Fruit fly (Drosophila melanogaster) whole organism, prepupa: ENCODE data around the gene cdm.

Experiments used
- Blimp-1 ChIP-seq: fragments of 200-800 bp; sonication (Bioruptor generic); optimal IDR thresholded peaks from 3 replicates; lab custom pipeline; 2017; ENCODE audit warnings: missing biosample characterization, missing genetic modification characterization, mild to moderate bottlenecking, moderate library complexity, missing genetic modification reagents
- CG10669 ChIP-seq: fragments of 200-800 bp; sonication (Bioruptor generic); optimal IDR thresholded peaks from 3 replicates; lab custom pipeline; 2018; ENCODE audit warnings: missing biosample characterization, mild to moderate bottlenecking, missing genetic modification characterization, moderate library complexity
- CG11294 ChIP-seq: fragments of 200-800 bp; sonication (Bioruptor generic); IDR thresholded peaks from 2 replicates; pipeline ENCODE4 v1.3.6; 2022; ENCODE audit warnings: missing biosample characterization, missing genetic modification characterization
- CG11762 ChIP-seq: fragments of 200-800 bp; sonication (Bioruptor generic); optimal IDR thresholded peaks from 3 replicates; lab custom pipeline; 2016; ENCODE audit warnings: missing biosample characterization, missing genetic modification characterization; ENCODE audit not compliant: insufficient read depth
- CG15336 ChIP-seq: fragments of 200-800 bp; sonication (Bioruptor generic); IDR thresholded peaks from 2 replicates; pipeline ENCODE4 v1.3.6; 2022; ENCODE audit warnings: missing biosample characterization, missing genetic modification characterization
- CG1621 ChIP-seq: fragments of 200-800 bp; sonication (Bioruptor generic); optimal IDR thresholded peaks from 3 replicates; lab custom pipeline; 2018; ENCODE audit warnings: missing biosample characterization, mild to moderate bottlenecking, missing genetic modification characterization
- CG16779 ChIP-seq: fragments of 200-800 bp; sonication (Bioruptor generic); optimal IDR thresholded peaks from 3 replicates; lab custom pipeline; 2017; ENCODE audit warnings: missing biosample characterization, mild to moderate bottlenecking, missing genetic modification characterization
- CG31627 ChIP-seq: fragments of 200-800 bp; sonication (Bioruptor generic); optimal IDR thresholded peaks from 3 replicates; lab custom pipeline; 2016; ENCODE audit warnings: missing biosample characterization, missing genetic modification characterization
- CG32006 ChIP-seq: fragments of 200-800 bp; sonication (Bioruptor generic); optimal IDR thresholded peaks from 3 replicates; lab custom pipeline; 2017; ENCODE audit warnings: missing biosample characterization, mild to moderate bottlenecking, missing genetic modification characterization
- CG34406 ChIP-seq: fragments of 200-800 bp; sonication (Bioruptor generic); optimal IDR thresholded peaks from 3 replicates; lab custom pipeline; 2016; ENCODE audit warnings: missing biosample characterization, missing genetic modification characterization
- CG3919 ChIP-seq: fragments of 200-800 bp; sonication (Bioruptor generic); optimal IDR thresholded peaks from 3 replicates; lab custom pipeline; 2016; ENCODE audit warnings: missing biosample characterization, missing genetic modification characterization
- CG4318 ChIP-seq: fragments of 200-800 bp; sonication (Bioruptor generic); optimal IDR thresholded peaks from 3 replicates; lab custom pipeline; 2017; ENCODE audit warnings: missing biosample characterization, mild to moderate bottlenecking, missing genetic modification characterization
- CG6163 ChIP-seq: fragments of 200-800 bp; sonication (Bioruptor generic); IDR thresholded peaks from 3 replicates; pipeline ENCODE4 v1.3.6; 2022; ENCODE audit warnings: missing biosample characterization, missing genetic modification characterization
- CG6792 ChIP-seq: fragments of 200-800 bp; sonication (Bioruptor generic); optimal IDR thresholded peaks from 3 replicates; lab custom pipeline; 2016; ENCODE audit warnings: missing biosample characterization, missing genetic modification characterization
- CG6808 ChIP-seq: fragments of 200-800 bp; sonication (Bioruptor generic); optimal IDR thresholded peaks from 3 replicates; lab custom pipeline; 2017; ENCODE audit warnings: missing biosample characterization, missing genetic modification characterization, mild to moderate bottlenecking, moderate library complexity, missing genetic modification reagents
- CG6854 ChIP-seq: fragments of 200-800 bp; sonication (Bioruptor generic); optimal IDR thresholded peaks from 2 replicates; lab custom pipeline; 2017; ENCODE audit warnings: missing biosample characterization, mild to moderate bottlenecking, missing genetic modification characterization
- CG8119 ChIP-seq: fragments of 200-800 bp; sonication (Bioruptor generic); IDR thresholded peaks from 3 replicates; pipeline ENCODE4 v1.3.6; 2022; ENCODE audit warnings: missing biosample characterization, missing genetic modification characterization
- CG8319 ChIP-seq: fragments of 200-800 bp; sonication (Bioruptor generic); optimal IDR thresholded peaks from 3 replicates; lab custom pipeline; 2016; ENCODE audit warnings: missing biosample characterization, missing genetic modification characterization
- CG8632 ChIP-seq: fragments of 200-800 bp; sonication (Bioruptor generic); optimal IDR thresholded peaks from 3 replicates; lab custom pipeline; 2016; ENCODE audit warnings: missing biosample characterization, missing genetic modification characterization
- CG9139 ChIP-seq: fragments of 200-800 bp; sonication (Bioruptor generic); optimal IDR thresholded peaks from 3 replicates; lab custom pipeline; 2017; ENCODE audit warnings: missing biosample characterization, mild to moderate bottlenecking, missing genetic modification characterization
- Eip75B ChIP-seq: fragments of 200-800 bp; sonication (Bioruptor generic); optimal IDR thresholded peaks from 3 replicates; lab custom pipeline; 2016; ENCODE audit warnings: missing biosample characterization, missing genetic modification characterization
- Eip78C ChIP-seq: fragments of 200-800 bp; sonication (Bioruptor generic); peaks from one replicate; lab custom pipeline; 2016; ENCODE audit warnings: missing biosample characterization, missing genetic modification characterization
- Eip93F ChIP-seq: fragments of 200-800 bp; sonication (Bioruptor generic); optimal IDR thresholded peaks from 2 replicates; lab custom pipeline; 2016; ENCODE audit warnings: missing biosample characterization, mild to moderate bottlenecking, missing genetic modification characterization
- Ets21C ChIP-seq: fragments of 200-800 bp; sonication (Bioruptor generic); optimal IDR thresholded peaks from 3 replicates; lab custom pipeline; 2016; ENCODE audit warnings: missing biosample characterization, missing genetic modification characterization
- Ets96B ChIP-seq: fragments of 200-800 bp; optimal IDR thresholded peaks from 2 replicates; lab custom pipeline; 2019; ENCODE audit warnings: missing biosample characterization, mild to moderate bottlenecking, missing genetic modification characterization, moderate library complexity
- Gug ChIP-seq: fragments of 200-800 bp; sonication (Bioruptor generic); IDR thresholded peaks from 2 replicates; pipeline ENCODE4 v1.3.6; 2022; ENCODE audit warnings: missing biosample characterization, missing genetic modification characterization
- Hr38 ChIP-seq: sonication (Bioruptor generic); optimal IDR thresholded peaks from 2 replicates; lab custom pipeline; 2016; ENCODE audit warnings: missing biosample characterization, missing genetic modification characterization
- Hr4 ChIP-seq: fragments of 200-800 bp; sonication (Bioruptor generic); optimal IDR thresholded peaks from 3 replicates; lab custom pipeline; 2016; ENCODE audit warnings: missing biosample characterization, missing genetic modification characterization
- Lpt ChIP-seq: fragments of 200-800 bp; sonication (Bioruptor generic); optimal IDR thresholded peaks from 3 replicates; lab custom pipeline; 2016; ENCODE audit warnings: missing biosample characterization, missing genetic modification characterization
- OdsH ChIP-seq: fragments of 200-800 bp; sonication (Bioruptor generic); optimal IDR thresholded peaks from 3 replicates; lab custom pipeline; 2016; ENCODE audit warnings: missing biosample characterization, missing genetic modification characterization
- Sox102F ChIP-seq: fragments of 200-800 bp; sonication (Bioruptor generic); optimal IDR thresholded peaks from 2 replicates; lab custom pipeline; 2016; ENCODE audit warnings: missing biosample characterization, mild to moderate bottlenecking, missing genetic modification characterization
- Sox14 ChIP-seq: fragments of 200-800 bp; sonication (Bioruptor generic); optimal IDR thresholded peaks from 3 replicates; lab custom pipeline; 2016; ENCODE audit warnings: missing biosample characterization, missing genetic modification characterization
- Sox15 ChIP-seq: fragments of 200-800 bp; sonication (Bioruptor generic); optimal IDR thresholded peaks from 3 replicates; lab custom pipeline; 2016; ENCODE audit warnings: missing biosample characterization, missing genetic modification characterization
- achi ChIP-seq: fragments of 200-800 bp; sonication (Bioruptor generic); optimal IDR thresholded peaks from 3 replicates; lab custom pipeline; 2016; ENCODE audit warnings: missing biosample characterization, missing genetic modification characterization
- acj6 ChIP-seq: fragments of 200-800 bp; sonication (Bioruptor generic); optimal IDR thresholded peaks from 3 replicates; lab custom pipeline; 2016; ENCODE audit warnings: missing biosample characterization, missing genetic modification characterization
- cyc ChIP-seq: fragments of 200-800 bp; sonication (Bioruptor generic); optimal IDR thresholded peaks from 3 replicates; lab custom pipeline; 2016; ENCODE audit warnings: missing biosample characterization, missing genetic modification characterization
- dac ChIP-seq: fragments of 200-800 bp; sonication (Bioruptor generic); optimal IDR thresholded peaks from 2 replicates; lab custom pipeline; 2017; ENCODE audit warnings: missing biosample characterization, mild to moderate bottlenecking, missing genetic modification characterization
- eg ChIP-seq: fragments of 200-800 bp; sonication (Bioruptor generic); IDR thresholded peaks from 3 replicates; pipeline ENCODE4 v1.3.6; 2022; ENCODE audit warnings: missing biosample characterization, missing genetic modification characterization
- fd59A ChIP-seq: fragments of 200-800 bp; sonication (Bioruptor generic); optimal IDR thresholded peaks from 2 replicates; lab custom pipeline; 2017; ENCODE audit warnings: missing biosample characterization, mild to moderate bottlenecking, missing genetic modification characterization, missing genetic modification reagents
- fd85E ChIP-seq: fragments of 200-800 bp; sonication (Bioruptor generic); optimal IDR thresholded peaks from 3 replicates; lab custom pipeline; 2016; ENCODE audit warnings: missing biosample characterization, missing genetic modification characterization
- fkh ChIP-seq: fragments of 200-800 bp; sonication (Bioruptor generic); optimal IDR thresholded peaks from 3 replicates; lab custom pipeline; 2017; ENCODE audit warnings: missing biosample characterization, mild to moderate bottlenecking, missing genetic modification characterization, moderate library complexity
- lz ChIP-seq: fragments of 200-800 bp; sonication (Bioruptor generic); optimal IDR thresholded peaks from 3 replicates; lab custom pipeline; 2016; ENCODE audit warnings: missing biosample characterization, missing genetic modification characterization
- net ChIP-seq: fragments of 200-800 bp; sonication (Bioruptor generic); optimal IDR thresholded peaks from 3 replicates; lab custom pipeline; 2016; ENCODE audit warnings: missing biosample characterization, missing genetic modification characterization
- pdm3 ChIP-seq: fragments of 200-800 bp; sonication (Bioruptor generic); optimal IDR thresholded peaks from 3 replicates; lab custom pipeline; 2016; ENCODE audit warnings: missing biosample characterization, missing genetic modification characterization
- spab ChIP-seq: fragments of 200-800 bp; sonication (Bioruptor generic); optimal IDR thresholded peaks from 2 replicates; lab custom pipeline; 2017; ENCODE audit warnings: missing biosample characterization, mild to moderate bottlenecking, missing genetic modification characterization, missing genetic modification reagents
- ss ChIP-seq, 2 experiments: fragments of 200-800 bp; sonication (Bioruptor generic); optimal IDR thresholded peaks; 2 replicates in 1 of 2; 3 replicates in 1 of 2; lab custom pipeline; 2017 to 2018; ENCODE audit warnings: mild to moderate bottlenecking in 2 of 2, missing biosample characterization in 2 of 2, missing genetic modification characterization in 2 of 2, moderate library complexity in 1 of 2
- svp ChIP-seq: fragments of 200-800 bp; sonication (Bioruptor generic); peaks from one replicate; lab custom pipeline; 2016; ENCODE audit warnings: missing biosample characterization, missing genetic modification characterization
- topi ChIP-seq: fragments of 200-800 bp; sonication (Bioruptor generic); optimal IDR thresholded peaks from 3 replicates; lab custom pipeline; 2016; ENCODE audit warnings: missing biosample characterization, missing genetic modification characterization
- vri ChIP-seq: fragments of 200-800 bp; sonication (Bioruptor generic); optimal IDR thresholded peaks from 3 replicates; lab custom pipeline; 2016; ENCODE audit warnings: missing biosample characterization, mild to moderate bottlenecking, missing genetic modification characterization

Gene cdm

dm6 chr3R:18226809-18227157 is 43.5 kb upstream of the cdm start:
- TF ChIP-seq Sox14 (GFP tag; lab: Kevin White, UChicago) (no peak), CG1621 (tag; lab: Kevin White, UChicago) (no peak), CG8119 (GFP tag; lab: Robert Waterston, UW) (no peak), dac (GFP tag; lab: Kevin White, UChicago) (no peak), CG11762 (no peak), Ets21C (no peak), cyc (GFP tag; lab: Kevin White, UChicago) (no peak), CG16779 (no peak), OdsH (GFP tag; lab: Kevin White, UChicago) (no peak), CG6854 (GFP tag; lab: Kevin White, UChicago) (no peak), Eip78C (GFP tag; lab: Kevin White, UChicago) (no peak), CG34406 (GFP tag; lab: Kevin White, UChicago) (no peak), CG3919 (GFP tag; lab: Kevin White, UChicago) (no peak), Sox102F (no peak), Eip75B (GFP tag; lab: Kevin White, UChicago) (no peak), Eip93F (GFP tag; lab: Kevin White, UChicago) (no peak)

DNA sequence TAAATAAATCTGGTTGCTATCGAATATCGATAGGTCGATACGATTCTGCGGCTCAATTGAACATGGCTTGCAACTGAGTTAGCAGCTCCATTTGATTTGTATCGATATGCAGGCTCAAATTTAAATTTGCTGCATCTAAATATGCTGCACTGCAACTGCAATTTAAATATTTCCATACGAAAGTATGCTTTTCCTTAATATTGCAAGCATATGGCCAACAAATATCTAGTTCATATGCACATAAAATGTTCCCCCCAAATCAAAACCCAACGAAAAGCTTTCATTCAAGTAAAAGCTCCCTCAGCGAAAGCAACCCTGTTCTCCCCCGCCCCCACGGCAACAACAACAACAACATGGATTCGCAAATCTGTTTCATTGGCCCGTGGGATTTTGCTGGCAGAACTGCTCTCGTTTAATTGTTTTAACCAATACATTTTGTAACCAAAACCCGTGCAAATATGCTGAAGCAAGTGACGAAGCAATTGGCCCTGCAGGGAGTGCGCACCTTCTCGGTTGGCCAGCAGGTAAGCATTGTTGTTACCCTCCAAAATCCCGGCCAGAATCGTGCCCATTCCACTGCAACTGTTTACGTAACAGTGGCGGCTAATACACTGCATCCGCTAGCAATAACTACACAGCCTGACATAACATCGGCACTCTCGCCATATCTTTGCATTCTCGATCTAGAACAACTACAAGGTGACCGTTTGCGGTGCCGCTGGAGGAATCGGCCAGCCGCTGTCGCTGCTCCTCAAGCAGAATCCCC is 42.9 kb upstream of the cdm start, which contains the start of the genes CG7168 and Mdh2:
Gene CG7168 (minus strand): TSS at position 40 of the 766 bp plus-strand sequence.
Gene Mdh2 (plus strand): TSS at position 354 of the 766 bp plus-strand sequence.
- TF ChIP-seq fd59A (GFP tag; lab: Kevin White, UChicago) (no peak), Ets21C (no peak), CG8119 (GFP tag; lab: Robert Waterston, UW) (no peak), OdsH (GFP tag; lab: Kevin White, UChicago) (no peak), net (GFP tag; lab: Kevin White, UChicago) (no peak), Sox15 (GFP tag; lab: Kevin White, UChicago) (no peak), CG11294 (GFP tag; lab: Robert Waterston, UW) (no peak), CG9139 (GFP tag; lab: Kevin White, UChicago) (no peak), ss (GFP tag; optimal IDR thresholded peaks at IDR 0.05; lab: Kevin White, UChicago) (no peak), Eip93F (GFP tag; lab: Kevin White, UChicago) (no peak), CG34406 (GFP tag; lab: Kevin White, UChicago) (no peak), topi (GFP tag; lab: Kevin White, UChicago) (peak; percentile 2), Eip78C (GFP tag; lab: Kevin White, UChicago) (no peak), fkh (GFP tag; lab: Kevin White, UChicago) (peak; percentile 79), Eip75B (GFP tag; lab: Kevin White, UChicago) (no peak), Hr4 (GFP tag; lab: Kevin White, UChicago) (no peak), CG6163 (no peak), CG8632 (no peak), CG1621 (tag; lab: Kevin White, UChicago) (no peak), achi (no peak), CG8319 (GFP tag; lab: Kevin White, UChicago) (no peak), CG4318 (GFP tag; lab: Kevin White, UChicago) (no peak), CG6792 (GFP tag; lab: Kevin White, UChicago) (no peak), CG32006 (GFP tag; lab: Kevin White, UChicago) (no peak), svp (peak; percentile 75), CG15336 (GFP tag; lab: Robert Waterston, UW) (no peak), vri (GFP tag; lab: Kevin White, UChicago) (peak; percentile 82), pdm3 (no peak), acj6 (no peak), Gug (GFP tag; lab: Robert Waterston, UW) (no peak), fd85E (GFP tag; lab: Kevin White, UChicago) (no peak), Hr38 (GFP tag; lab: Kevin White, UChicago) (no peak), spab (GFP tag; lab: Kevin White, UChicago) (no peak), Sox14 (GFP tag; lab: Kevin White, UChicago) (peak; percentile 7), Blimp-1 (GFP tag; lab: Kevin White, UChicago) (no peak), CG31627 (GFP tag; lab: Kevin White, UChicago) (no peak), CG10669 (GFP tag; lab: Kevin White, UChicago) (no peak), CG6808 (no peak), eg (GFP tag; lab: Robert Waterston, UW) (no peak), CG3919 (GFP tag; lab: Kevin White, UChicago) (no peak), Ets96B (no peak), lz (GFP tag; lab: Kevin White, UChicago) (peak; percentile 19), CG6854 (GFP tag; lab: Kevin White, UChicago) (no peak), Lpt (GFP tag; lab: Kevin White, UChicago) (no peak)
